Worm (Caenorhabditis elegans) whole organism, L1 larva: ENCODE results near the gene clec-149.
A peak's percentile ranks its signal among the peaks of the same experiment; 100 is the strongest.

ENCODE experiments used
- C16A3.4 ChIP-seq: fragments of 150-350 bp; optimal IDR thresholded peaks from 2 replicates; lab custom pipeline; 2014; ENCODE audit warnings: missing biosample characterization, missing genetic modification characterization
- C34B4.2 ChIP-seq: sonication (generic microtip); optimal IDR thresholded peaks from 2 replicates; lab custom pipeline; 2017; ENCODE audit warnings: mild to moderate bottlenecking, missing genetic modification characterization, missing compliant biosample characterization
- F16B12.6 ChIP-seq: fragments of 150-350 bp; optimal IDR thresholded peaks from 2 replicates; lab custom pipeline; 2014; ENCODE audit warnings: missing biosample characterization, missing genetic modification characterization
- Y116A8C.19 ChIP-seq: sonication (generic microtip); optimal IDR thresholded peaks from 2 replicates; lab custom pipeline; 2016; ENCODE audit warnings: missing compliant biosample characterization, missing genetic modification characterization, borderline replicate concordance
- aha-1 ChIP-seq: fragments of 150-350 bp; optimal IDR thresholded peaks from 2 replicates; lab custom pipeline; 2014; ENCODE audit warnings: missing biosample characterization, missing genetic modification characterization
- blmp-1 ChIP-seq: fragments of 150-350 bp; optimal IDR thresholded peaks from 2 replicates; lab custom pipeline; 2014; ENCODE audit warnings: missing biosample characterization, missing genetic modification characterization
- ceh-82 ChIP-seq, 3 experiments: fragments of 150-350 bp in 1 of 3; sonication (generic microtip) in 2 of 3; optimal IDR thresholded peaks; 2 replicates each; lab custom pipeline; 2014 to 2017; ENCODE audit warnings: missing biosample characterization in 3 of 3, missing genetic modification characterization in 3 of 3
- ceh-90 ChIP-seq: sonication (generic microtip); optimal IDR thresholded peaks from 2 replicates; lab custom pipeline; 2016; ENCODE audit warnings: missing genetic modification characterization, missing compliant biosample characterization
- dpl-1 ChIP-seq, 3 experiments: fragments of 150-350 bp in 2 of 3; sonication (generic microtip) in 1 of 3; optimal IDR thresholded peaks; 2 replicates each; lab custom pipeline; 2014 to 2017; ENCODE audit warnings: missing biosample characterization in 3 of 3, missing genetic modification characterization in 3 of 3, missing genetic modification reagents in 3 of 3
- dsc-1 ChIP-seq: sonication (generic microtip); optimal IDR thresholded peaks from 2 replicates; lab custom pipeline; 2016; ENCODE audit warnings: mild to moderate bottlenecking, missing genetic modification characterization, missing compliant biosample characterization
- efl-1 ChIP-seq, 4 experiments: fragments of 150-350 bp; optimal IDR thresholded peaks in 3 of 4; peaks in 1 of 4; 1 replicate in 1 of 4; 2 replicates in 3 of 4; lab custom pipeline; 2014; ENCODE audit warnings: missing biosample characterization in 2 of 4, missing genetic modification characterization in 2 of 4, missing genetic modification reagents in 2 of 4
- efl-3 ChIP-seq: fragments of 200-800 bp; sonication (Bioruptor generic); optimal IDR thresholded peaks from 2 replicates; lab custom pipeline; 2018; ENCODE audit warnings: mild to moderate bottlenecking, missing genetic modification characterization, missing compliant biosample characterization
- elt-2 ChIP-seq: sonication (generic microtip); optimal IDR thresholded peaks from 2 replicates; lab custom pipeline; 2016; ENCODE audit warnings: missing genetic modification characterization, mild to moderate bottlenecking, inconsistent platforms, missing compliant biosample characterization, missing genetic modification reagents
- elt-3 ChIP-seq, 6 experiments: fragments of 150-350 bp in 1 of 6; sonication (generic microtip); optimal IDR thresholded peaks; 2 replicates each; lab custom pipeline; 2017 to 2018; ENCODE audit warnings: missing biosample characterization in 6 of 6, missing genetic modification characterization in 6 of 6, inconsistent platforms in 1 of 6
- fkh-8 ChIP-seq: sonication (generic microtip); optimal IDR thresholded peaks from 2 replicates; lab custom pipeline; 2016; ENCODE audit warnings: mild to moderate bottlenecking, missing genetic modification characterization, missing compliant biosample characterization
- fos-1 ChIP-seq: fragments of 150-350 bp; optimal IDR thresholded peaks from 2 replicates; lab custom pipeline; 2014; ENCODE audit warnings: missing biosample characterization, missing genetic modification characterization
- isw-1 ChIP-seq: fragments of 200-800 bp; sonication (Bioruptor generic); IDR thresholded peaks from 2 replicates; pipeline ENCODE4 v1.3.6; 2022; ENCODE audit warnings: missing genetic modification characterization, missing compliant biosample characterization
- jun-1 ChIP-seq: fragments of 150-350 bp; optimal IDR thresholded peaks from 2 replicates; lab custom pipeline; 2014; ENCODE audit warnings: missing biosample characterization, missing genetic modification reagents, missing genetic modification characterization
- lin-13 ChIP-seq: fragments of 150-350 bp; optimal IDR thresholded peaks from 2 replicates; lab custom pipeline; 2014; ENCODE audit warnings: missing biosample characterization, missing genetic modification reagents, missing genetic modification characterization
- lin-14 ChIP-seq: fragments of 200-800 bp; sonication (Bioruptor generic); optimal IDR thresholded peaks from 2 replicates; lab custom pipeline; 2018; ENCODE audit warnings: mild to moderate bottlenecking, missing genetic modification characterization, moderate library complexity, missing compliant biosample characterization
- lin-15B ChIP-seq: fragments of 150-350 bp; sonication (generic microtip); optimal IDR thresholded peaks from 3 replicates; lab custom pipeline; 2014; ENCODE audit warnings: missing biosample characterization, missing genetic modification characterization
- lin-35 ChIP-seq, 2 experiments: fragments of 150-350 bp; optimal IDR thresholded peaks; 2 replicates each; lab custom pipeline; 2014; ENCODE audit warnings: missing biosample characterization in 2 of 2, missing genetic modification characterization in 2 of 2, missing genetic modification reagents in 2 of 2
- lin-39 ChIP-seq: fragments of 150-350 bp; optimal IDR thresholded peaks from 2 replicates; lab custom pipeline; 2014; ENCODE audit warnings: missing biosample characterization, missing genetic modification reagents, missing genetic modification characterization
- lir-3 ChIP-seq: sonication (generic microtip); optimal IDR thresholded peaks from 2 replicates; lab custom pipeline; 2016; ENCODE audit warnings: mild to moderate bottlenecking, missing genetic modification characterization, moderate library complexity, missing compliant biosample characterization; ENCODE audit not compliant: poor library complexity
- lsy-2 ChIP-seq, 2 experiments: fragments of 150-350 bp; optimal IDR thresholded peaks; 2 replicates each; lab custom pipeline; 2014; ENCODE audit warnings: missing biosample characterization in 2 of 2, missing genetic modification characterization in 2 of 2
- mdl-1 ChIP-seq, 2 experiments: fragments of 150-350 bp; optimal IDR thresholded peaks; 2 replicates each; lab custom pipeline; 2014 to 2017; ENCODE audit warnings: missing biosample characterization in 2 of 2, missing genetic modification characterization in 2 of 2, inconsistent platforms in 1 of 2
- mep-1 ChIP-seq: fragments of 150-350 bp; optimal IDR thresholded peaks from 2 replicates; lab custom pipeline; 2014; ENCODE audit warnings: missing biosample characterization, missing genetic modification characterization
- nhr-19 ChIP-seq: fragments of 200-800 bp; sonication (Bioruptor generic); conservative IDR thresholded peaks from 2 replicates; pipeline ENCODE4 v1.3.6; 2022; ENCODE audit warnings: missing genetic modification characterization, missing compliant biosample characterization
- nhr-20 ChIP-seq: sonication (generic microtip); optimal IDR thresholded peaks from 2 replicates; lab custom pipeline; 2016; ENCODE audit warnings: mild to moderate bottlenecking, missing genetic modification characterization, missing compliant biosample characterization
- nhr-47 ChIP-seq: sonication (generic microtip); optimal IDR thresholded peaks from 2 replicates; lab custom pipeline; 2016; ENCODE audit warnings: mild to moderate bottlenecking, missing genetic modification characterization, moderate library complexity, missing compliant biosample characterization
- nhr-71 ChIP-seq: sonication (generic microtip); optimal IDR thresholded peaks from 2 replicates; lab custom pipeline; 2016; ENCODE audit warnings: mild to moderate bottlenecking, missing genetic modification characterization, moderate library complexity, missing compliant biosample characterization
- nhr-85 ChIP-seq: sonication (generic microtip); peaks from one replicate; lab custom pipeline; 2016; ENCODE audit warnings: missing genetic modification characterization, inconsistent platforms, missing compliant biosample characterization
- nhr-90 ChIP-seq: sonication (generic microtip); optimal IDR thresholded peaks from 2 replicates; lab custom pipeline; 2016; ENCODE audit warnings: mild to moderate bottlenecking, missing genetic modification characterization, missing compliant biosample characterization; ENCODE audit not compliant: poor library complexity
- pag-3 ChIP-seq: sonication (generic microtip); optimal IDR thresholded peaks from 2 replicates; lab custom pipeline; 2017; ENCODE audit warnings: missing genetic modification characterization, mild to moderate bottlenecking, missing compliant biosample characterization, antibody characterized with exemption, borderline replicate concordance; ENCODE audit not compliant: insufficient read depth
- pax-3 ChIP-seq: fragments of 200-800 bp; sonication (Bioruptor generic); optimal IDR thresholded peaks from 2 replicates; lab custom pipeline; 2018; ENCODE audit warnings: mild to moderate bottlenecking, missing genetic modification characterization, moderate library complexity, missing compliant biosample characterization
- rnt-1 ChIP-seq: sonication (generic microtip); optimal IDR thresholded peaks from 2 replicates; lab custom pipeline; 2016; ENCODE audit warnings: mild to moderate bottlenecking, missing genetic modification characterization, moderate library complexity, missing compliant biosample characterization
- skn-1 ChIP-seq: fragments of 150-350 bp; optimal IDR thresholded peaks from 2 replicates; lab custom pipeline; 2014; ENCODE audit warnings: missing biosample characterization, missing genetic modification characterization
- snu-23 ChIP-seq: sonication (generic microtip); optimal IDR thresholded peaks from 2 replicates; lab custom pipeline; 2016; ENCODE audit warnings: missing genetic modification characterization, missing compliant biosample characterization
- sox-4 ChIP-seq: sonication (generic microtip); optimal IDR thresholded peaks from 2 replicates; lab custom pipeline; 2016; ENCODE audit warnings: missing genetic modification characterization, missing compliant biosample characterization
- sup-37 ChIP-seq: fragments of 200-800 bp; sonication (Bioruptor generic); optimal IDR thresholded peaks from 2 replicates; lab custom pipeline; 2018; ENCODE audit warnings: mild to moderate bottlenecking, missing genetic modification characterization, missing compliant biosample characterization
- swsn-7 ChIP-seq: sonication (generic microtip); optimal IDR thresholded peaks from 2 replicates; lab custom pipeline; 2016; ENCODE audit warnings: missing genetic modification characterization, missing compliant biosample characterization
- tbx-2 ChIP-seq: sonication (generic microtip); optimal IDR thresholded peaks from 2 replicates; lab custom pipeline; 2016; ENCODE audit warnings: missing genetic modification characterization, missing compliant biosample characterization
- tlp-1 ChIP-seq: fragments of 150-350 bp; optimal IDR thresholded peaks from 2 replicates; lab custom pipeline; 2014; ENCODE audit warnings: missing biosample characterization, missing genetic modification characterization
- unc-130 ChIP-seq: fragments of 150-350 bp; optimal IDR thresholded peaks from 2 replicates; lab custom pipeline; 2017; ENCODE audit warnings: missing biosample characterization, missing genetic modification characterization, inconsistent platforms
- unc-86 ChIP-seq: sonication (generic microtip); optimal IDR thresholded peaks from 2 replicates; lab custom pipeline; 2016; ENCODE audit warnings: missing genetic modification characterization, missing compliant biosample characterization
- vab-15 ChIP-seq: sonication (generic microtip); optimal IDR thresholded peaks from 2 replicates; lab custom pipeline; 2017; ENCODE audit warnings: missing genotype, mild to moderate bottlenecking, missing genetic modification characterization, missing compliant biosample characterization
- xbp-1 ChIP-seq: sonication (generic microtip); optimal IDR thresholded peaks from 2 replicates; lab custom pipeline; 2016; ENCODE audit warnings: missing genetic modification characterization, missing compliant biosample characterization

The clec-149 gene

ce11 chrIII:844577-844976 is 21.6 kb downstream of the clec-149 start:
- TF ChIP-seq pax-3 (tag; lab: Kevin White, UChicago) (no peak), sox-4 (tag; lab: Kevin White, UChicago) (no peak), efl-3 (GFP tag; lab: Kevin White, UChicago) (no peak), lsy-2 (tag; optimal IDR thresholded peaks at IDR 0.05; lab: Kevin White, UChicago) (peak in 1 of 2 experiments; percentile 4), C16A3.4 (tag; lab: Kevin White, UChicago) (no peak), rnt-1 (tag; lab: Kevin White, UChicago) (peak; percentile 39), lin-39 (no peak), efl-1 (optimal IDR thresholded peaks at IDR 0.05; lab: Kevin White, UChicago) (no peak), efl-1 (GFP tag; optimal IDR thresholded peaks at IDR 0.05 in 1 of 2; lab: Kevin White, UChicago) (peak in 1 of 2 experiments; percentile 92), sup-37 (GFP tag; lab: Kevin White, UChicago) (no peak)
- TF ChIP-seq, all 84 proteins: peak for 3

DNA sequence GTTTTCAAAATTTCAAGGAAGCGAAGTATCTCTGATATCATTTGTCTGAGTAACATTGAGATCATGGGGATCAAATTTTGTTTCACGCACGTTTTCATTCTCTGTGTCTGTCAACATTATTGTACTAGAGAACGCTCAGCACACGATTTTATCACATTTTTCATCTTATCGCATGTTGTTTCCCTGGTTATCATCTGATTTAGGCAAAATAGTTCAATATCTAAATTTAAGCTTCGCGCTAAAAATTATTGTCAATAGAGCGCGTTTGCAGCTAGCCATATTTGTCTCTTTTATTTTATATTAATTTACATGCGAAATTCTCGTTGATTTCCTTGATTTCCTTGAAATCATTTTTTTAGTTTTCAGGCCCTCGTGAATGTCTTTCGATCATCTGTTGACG is 22.5 kb downstream of the clec-149 start, which contains the start of gene K02F3.2:
TSS of gene K02F3.2 (plus strand) at position 357 of the 400 bp plus-strand sequence.
- TF ChIP-seq unc-130 (peak; percentile 1), efl-1 (optimal IDR thresholded peaks at IDR 0.05; lab: Kevin White, UChicago) (peak; percentile 90 to 94), efl-1 (GFP tag; optimal IDR thresholded peaks at IDR 0.05 in 1 of 2; lab: Kevin White, UChicago) (peak; percentile 93 to 99), F16B12.6 (tag; lab: Kevin White, UChicago) (no peak), xbp-1 (tag; lab: Kevin White, UChicago) (peak; percentile 19), jun-1 (tag; lab: Kevin White, UChicago) (no peak), mdl-1 (tag; optimal IDR thresholded peaks at IDR 0.05; lab: Kevin White, UChicago) (peak in 1 of 2 experiments; percentile 43), sox-4 (tag; lab: Kevin White, UChicago) (peak; percentile 35), ceh-82 (tag; optimal IDR thresholded peaks at IDR 0.05; lab: Kevin White, UChicago) (peak in 1 of 3 experiments; percentile 25), nhr-85 (peak; percentile 78), swsn-7 (tag; lab: Kevin White, UChicago) (peak; percentile 43), nhr-47 (tag; lab: Kevin White, UChicago) (peak; percentile 71), lin-14 (GFP tag; lab: Kevin White, UChicago) (no peak), lsy-2 (tag; optimal IDR thresholded peaks at IDR 0.05; lab: Kevin White, UChicago) (peak; percentile 40 to 70), nhr-19 (GFP tag; lab: Robert Waterston, UW) (peak; percentile 69), nhr-90 (peak; percentile 73), nhr-20 (tag; lab: Kevin White, UChicago) (peak; percentile 64), dsc-1 (tag; lab: Kevin White, UChicago) (peak; percentile 29), lin-13 (no peak), nhr-71 (tag; lab: Kevin White, UChicago) (peak; percentile 70), ceh-90 (tag; lab: Kevin White, UChicago) (peak; percentile 11), fos-1 (peak; percentile 11), isw-1 (0 out of 2 replicates have a peak, but pooled peaks have one; percentile 5), tlp-1 (tag; lab: Kevin White, UChicago) (no peak), pag-3 (tag; lab: Kevin White, UChicago) (no peak), unc-86 (tag; lab: Kevin White, UChicago) (no peak), elt-2 (peak; percentile 78), lin-35 (GFP tag; optimal IDR thresholded peaks at IDR 0.05; lab: Kevin White, UChicago) (peak; percentile 91 to 97), vab-15 (tag; lab: Kevin White, UChicago) (no peak), Y116A8C.19 (tag; lab: Kevin White, UChicago) (no peak), skn-1 (tag; lab: Kevin White, UChicago) (peak; percentile 7), C16A3.4 (tag; lab: Kevin White, UChicago) (peak; percentile 59), lin-15B (tag; lab: Kevin White, UChicago) (peak; percentile 21), snu-23 (GFP tag; lab: Kevin White, UChicago) (peak; percentile 69), fkh-8 (tag; lab: Kevin White, UChicago) (peak; percentile 12), aha-1 (tag; lab: Kevin White, UChicago) (no peak), C34B4.2 (tag; lab: Kevin White, UChicago) (no peak), blmp-1 (peak; percentile 23), mep-1 (tag; lab: Kevin White, UChicago) (peak; percentile 51), elt-3 (tag; optimal IDR thresholded peaks at IDR 0.05; lab: Kevin White, UChicago) (peak in 2 of 6 experiments; percentile 32 to 84), dpl-1 (GFP tag; optimal IDR thresholded peaks at IDR 0.05; lab: Kevin White, UChicago) (peak; percentile 85 to 91 (median 89)), tbx-2 (tag; lab: Kevin White, UChicago) (peak; percentile 58), pax-3 (tag; lab: Kevin White, UChicago) (no peak), lir-3 (tag; lab: Kevin White, UChicago) (peak; percentile 47)
